Worm (Caenorhabditis elegans) whole organism, L3 larva: ENCODE data around the gene C05C12.5.

ENCODE experiments used
- ama-1 ChIP-seq: fragments of 150-350 bp; optimal IDR thresholded peaks from 2 replicates; lab custom pipeline; 2018
- nhr-76 ChIP-seq: fragments of 150-350 bp; sonication (generic microtip); optimal IDR thresholded peaks from 5 replicates; lab custom pipeline; 2014; ENCODE audit warnings: missing biosample characterization, missing genetic modification characterization

- no peak for TF ChIP-seq nhr-76 (tag; lab: Kevin White, UChicago)
- TF ChIP-seq ama-1 (lab: Kevin White, UChicago) = no peak
These were observed 42.9 kb downstream of the C05C12.5 start, which contains the start of gene zip-6 for ce11 chrIV:11218037-11218436.
